Fruit fly (Drosophila melanogaster) whole organism, adult: Measurements from ENCODE around the gene Scp2.

Experiments
- CG1620 ChIP-seq: fragments of 200-800 bp; sonication (Bioruptor generic); optimal IDR thresholded peaks from 2 replicates; lab custom pipeline; 2016; ENCODE audit warnings: missing biosample characterization, missing genetic modification characterization
- Hr96 ChIP-seq: fragments of 200-800 bp; sonication (Bioruptor generic); optimal IDR thresholded peaks from 2 replicates; lab custom pipeline; 2016; ENCODE audit warnings: missing biosample characterization, missing genetic modification characterization

dm6 chr3R:16624371-16624749, 40.9 kb upstream of the Scp2 start, which contains the start of gene Ccdc114:
- TF ChIP-seq Hr96 (GFP tag; lab: Kevin White, UChicago) (no peak), CG1620 (GFP tag; lab: Kevin White, UChicago) (no peak)
